Worm (Caenorhabditis elegans): Measurements from ENCODE around the gene T13F3.8.

The T13F3.8 gene

DNA sequence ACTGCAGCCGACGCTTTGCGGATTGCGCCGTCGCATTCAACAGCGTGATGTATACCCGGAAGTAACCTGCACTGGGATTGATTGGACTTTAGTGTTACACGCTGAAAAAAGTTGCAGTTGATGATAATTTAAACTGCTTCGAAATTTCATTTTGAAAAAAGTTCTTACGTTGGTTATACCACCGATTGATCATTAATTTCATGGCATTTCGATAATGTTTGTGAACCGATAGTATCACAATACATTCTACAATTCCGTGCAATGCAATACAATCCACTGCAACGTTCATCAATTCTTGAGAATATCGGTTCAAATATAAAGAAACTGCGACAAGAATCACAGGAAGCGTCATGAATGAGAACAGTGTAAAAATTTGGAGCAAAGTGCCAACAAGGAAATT is 34.5 kb upstream of the T13F3.8 start, which contains the start of gene F21H7.3:
F21H7.3 (minus strand) TSS at position 101 of the 400 bp plus-strand sequence.
- no peak for TF ChIP-seq tbx-2 (tag; optimal IDR thresholded peaks at IDR 0.05)
- no peak for TF ChIP-seq aly-2 (tag; optimal IDR thresholded peaks at IDR 0.05)
- no peak for TF ChIP-seq R02D3.7 (tag; optimal IDR thresholded peaks at IDR 0.05)
- TF ChIP-seq nhr-237 (tag; optimal IDR thresholded peaks at IDR 0.05), result no peak
- TF ChIP-seq ama-1 (optimal IDR thresholded peaks at IDR 0.05), result no peak
- no peak for TF ChIP-seq fkh-2 (tag; optimal IDR thresholded peaks at IDR 0.05)
- TF ChIP-seq unc-39 (tag; optimal IDR thresholded peaks at IDR 0.05), result no peak
- TF ChIP-seq skn-1 (tag; optimal IDR thresholded peaks at IDR 0.05), result no peak
- no peak for TF ChIP-seq nhr-77 (tag; optimal IDR thresholded peaks at IDR 0.05)
- no peak for TF ChIP-seq nhr-11 (tag; optimal IDR thresholded peaks at IDR 0.05)
- no peak for TF ChIP-seq lin-15B (tag; optimal IDR thresholded peaks at IDR 0.05)
- no peak for TF ChIP-seq ztf-11 (tag; optimal IDR thresholded peaks at IDR 0.05)
- TF ChIP-seq pqm-1 (tag; optimal IDR thresholded peaks at IDR 0.05), result no peak

DNA sequence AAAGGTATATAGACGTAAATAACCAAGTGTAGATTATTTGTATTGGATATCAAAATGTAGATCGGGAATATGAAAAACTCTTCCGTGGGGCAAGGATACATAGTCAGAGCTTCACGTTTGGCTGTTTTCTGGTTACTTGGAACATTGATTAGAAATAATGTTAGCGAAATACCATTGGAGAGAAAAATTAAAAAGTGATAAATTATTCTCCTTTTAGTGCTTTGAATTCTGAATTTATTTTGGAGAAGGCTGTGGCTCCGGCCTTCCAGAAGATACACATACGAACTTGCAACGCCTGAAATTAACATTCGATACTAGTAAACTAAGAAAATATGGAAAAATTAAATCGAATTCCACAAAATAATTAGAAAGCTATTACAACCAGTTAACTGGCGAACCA is 34.0 kb upstream of the T13F3.8 start, which contains the start of gene srh-98:
srh-98 (minus strand) TSS at position 101 of the 400 bp plus-strand sequence.
- TF ChIP-seq R02D3.7 (tag; optimal IDR thresholded peaks at IDR 0.05) (no peak), nhr-67 (tag; optimal IDR thresholded peaks at IDR 0.05) (no peak), aly-2 (tag; optimal IDR thresholded peaks at IDR 0.05) (no peak), ztf-4 (tag; optimal IDR thresholded peaks at IDR 0.05) (no peak), unc-62 (GFP tag; optimal IDR thresholded peaks at IDR 0.05) (no peak), ztf-11 (tag; optimal IDR thresholded peaks at IDR 0.05) (no peak), elt-1 (tag; optimal IDR thresholded peaks at IDR 0.05) (no peak), skn-1 (tag; optimal IDR thresholded peaks at IDR 0.05) (no peak)

DNA sequence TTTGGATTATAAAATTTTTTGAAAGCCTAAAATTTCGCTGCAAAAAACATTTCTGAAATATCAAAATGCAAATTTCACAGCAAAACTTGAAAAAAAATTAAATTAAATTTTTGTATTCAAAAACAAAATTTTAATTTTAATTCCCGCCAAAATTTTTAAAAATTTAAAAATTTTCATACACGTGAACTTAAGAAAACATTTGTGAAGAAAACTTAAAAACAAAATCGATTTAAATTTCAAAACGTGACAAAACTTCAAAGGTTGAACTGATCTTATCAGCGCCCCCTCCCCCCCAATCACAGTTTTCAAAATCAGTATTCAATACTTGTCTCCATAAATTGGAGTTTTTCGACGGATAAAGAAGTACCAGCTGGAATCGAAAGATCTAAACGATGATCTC is 32.4 kb upstream of the T13F3.8 start, which contains the start of gene F21H7.5:
F21H7.5 (plus strand) TSS at position 301 of the 400 bp plus-strand sequence.
- TF ChIP-seq daf-12 (tag; optimal IDR thresholded peaks at IDR 0.05) (no peak), lsy-12 (tag; optimal IDR thresholded peaks at IDR 0.05) (no peak), unc-62 (GFP tag; optimal IDR thresholded peaks at IDR 0.05) (no peak)

DNA sequence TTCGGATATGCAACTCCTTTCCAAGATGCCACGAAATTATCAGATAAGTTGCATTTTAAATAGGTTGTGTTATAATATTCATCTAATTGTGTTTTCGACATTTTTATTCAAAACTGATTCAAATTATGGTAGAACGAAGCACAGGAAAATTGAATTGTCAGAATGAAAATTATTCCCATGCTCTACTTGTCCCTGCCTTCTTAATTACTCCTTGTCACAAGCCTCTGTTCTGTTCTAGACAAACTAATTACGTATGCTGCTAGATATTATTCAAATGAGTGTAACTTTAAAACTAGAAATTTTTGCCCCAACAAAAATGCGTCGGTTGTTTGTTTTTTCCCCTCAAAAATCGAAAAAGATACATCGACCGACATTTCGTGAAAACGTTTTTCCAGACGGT is 25.5 kb upstream of the T13F3.8 start, which contains the start of gene srh-104:
srh-104 (minus strand) TSS at position 101 of the 400 bp plus-strand sequence.
- TF ChIP-seq lin-39 (tag; optimal IDR thresholded peaks at IDR 0.05) (no peak), skn-1 (tag; optimal IDR thresholded peaks at IDR 0.05) (no peak), pha-4 (tag; optimal IDR thresholded peaks at IDR 0.05) (no peak), ceh-28 (tag; optimal IDR thresholded peaks at IDR 0.05) (no peak), tbx-2 (tag; optimal IDR thresholded peaks at IDR 0.05) (no peak), ceh-9 (tag; optimal IDR thresholded peaks at IDR 0.05) (no peak), daf-12 (tag; optimal IDR thresholded peaks at IDR 0.05) (no peak), unc-39 (tag; optimal IDR thresholded peaks at IDR 0.05) (no peak), ZK546.5 (tag; optimal IDR thresholded peaks at IDR 0.05) (no peak)

DNA sequence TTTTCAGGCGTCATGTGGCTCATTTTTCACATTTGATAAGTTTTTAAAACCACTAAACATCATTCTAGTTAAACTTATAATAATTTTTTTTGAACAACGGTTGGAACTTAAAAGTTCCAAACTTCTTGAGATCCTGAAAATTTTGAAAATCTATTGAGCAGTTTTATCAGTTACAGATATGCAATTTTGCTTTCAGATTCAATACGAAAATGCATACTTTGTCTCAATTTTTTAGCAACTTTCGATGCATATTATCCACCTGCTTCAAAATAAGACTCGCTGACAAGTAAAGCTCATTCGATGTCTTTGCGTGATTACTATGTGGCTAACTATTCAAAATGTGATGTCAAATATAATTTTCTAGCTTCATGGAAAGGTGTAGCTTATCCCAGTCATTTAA is 23.0 kb upstream of the T13F3.8 start, which contains the start of gene srh-95:
srh-95 (plus strand) TSS at position 301 of the 400 bp plus-strand sequence.
- no peak for TF ChIP-seq daf-12 (tag; optimal IDR thresholded peaks at IDR 0.05)
- TF ChIP-seq ceh-16 (tag; optimal IDR thresholded peaks at IDR 0.05), result no peak
- TF ChIP-seq unc-39 (tag; optimal IDR thresholded peaks at IDR 0.05), result no peak
- no peak for TF ChIP-seq lin-15B (tag; optimal IDR thresholded peaks at IDR 0.05)
- no peak for TF ChIP-seq ZK546.5 (tag; optimal IDR thresholded peaks at IDR 0.05)
- no peak for TF ChIP-seq sea-2 (GFP tag; optimal IDR thresholded peaks at IDR 0.05)
- no peak for TF ChIP-seq snpc-4 (tag; optimal IDR thresholded peaks at IDR 0.05)
- no peak for TF ChIP-seq elt-1 (tag; optimal IDR thresholded peaks at IDR 0.05)
- TF ChIP-seq nhr-12 (tag; optimal IDR thresholded peaks at IDR 0.05), result no peak
- TF ChIP-seq ama-1 (optimal IDR thresholded peaks at IDR 0.05), result no peak
- no peak for TF ChIP-seq elt-2 (tag; optimal IDR thresholded peaks at IDR 0.05)
- TF ChIP-seq skn-1 (tag; optimal IDR thresholded peaks at IDR 0.05), result no peak
- TF ChIP-seq mdl-1 (tag; optimal IDR thresholded peaks at IDR 0.05), result no peak
- TF ChIP-seq nhr-25 (tag; optimal IDR thresholded peaks at IDR 0.05), result no peak
- TF ChIP-seq eor-1 (tag; optimal IDR thresholded peaks at IDR 0.05), result no peak
- TF ChIP-seq ztf-11 (tag; optimal IDR thresholded peaks at IDR 0.05), result no peak

DNA sequence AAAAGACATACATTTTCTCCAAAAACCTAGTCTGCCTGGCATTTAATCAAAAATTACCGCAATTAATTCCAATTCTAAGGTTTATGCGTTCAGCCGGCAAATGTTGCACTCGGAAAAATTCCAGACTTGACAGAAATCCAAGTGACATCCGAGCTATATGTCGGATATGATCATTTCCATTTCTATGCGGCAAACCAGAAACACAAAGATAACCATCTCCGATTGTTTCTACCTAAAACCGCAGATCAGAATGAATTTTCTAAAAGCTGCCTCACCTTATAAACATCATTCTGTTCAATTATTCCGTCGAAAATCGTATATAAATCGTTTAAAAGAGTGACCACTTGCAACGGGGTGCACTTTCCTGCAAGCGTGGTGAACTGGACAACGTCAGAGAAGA is 20.5 kb upstream of the T13F3.8 start:
- TF ChIP-seq ama-1 (optimal IDR thresholded peaks at IDR 0.05) (no peak), nfya-1 (tag; optimal IDR thresholded peaks at IDR 0.05; ENCODE audit: insufficient read depth) (no peak), unc-62 (GFP tag; optimal IDR thresholded peaks at IDR 0.05) (no peak), tbx-2 (tag; optimal IDR thresholded peaks at IDR 0.05) (no peak), nhr-77 (tag; optimal IDR thresholded peaks at IDR 0.05) (no peak), unc-39 (tag; optimal IDR thresholded peaks at IDR 0.05) (no peak), elt-1 (tag; optimal IDR thresholded peaks at IDR 0.05) (no peak), mml-1 (tag; optimal IDR thresholded peaks at IDR 0.05) (no peak), ztf-4 (tag; optimal IDR thresholded peaks at IDR 0.05) (no peak)
